Fruit fly (Drosophila melanogaster) whole organism, embryonic: ENCODE results near the gene pxb.

Experiments
- CG10209 ChIP-seq: fragments of 200-800 bp; sonication (Bioruptor generic); optimal IDR thresholded peaks from 3 replicates; lab custom pipeline; 2017; ENCODE audit warnings: missing biosample characterization, mild to moderate bottlenecking, missing genetic modification characterization, missing genetic modification reagents
- CG10654 ChIP-seq: fragments of 200-800 bp; sonication (Bioruptor generic); optimal IDR thresholded peaks from 2 replicates; lab custom pipeline; 2016; ENCODE audit warnings: missing biosample characterization, missing genetic modification characterization
- CG10979 ChIP-seq: fragments of 200-800 bp; sonication (Bioruptor generic); optimal IDR thresholded peaks from 2 replicates; lab custom pipeline; 2018; ENCODE audit warnings: missing biosample characterization, mild to moderate bottlenecking, missing genetic modification characterization, moderate library complexity
- CG12104 ChIP-seq: fragments of 200-800 bp; sonication (Bioruptor generic); optimal IDR thresholded peaks from 3 replicates; lab custom pipeline; 2016; ENCODE audit warnings: missing biosample characterization, missing genetic modification characterization
- CG12769 ChIP-seq: fragments of 200-800 bp; sonication (Bioruptor generic); optimal IDR thresholded peaks from 2 replicates; lab custom pipeline; 2019; ENCODE audit warnings: missing biosample characterization, mild to moderate bottlenecking, missing genetic modification characterization, moderate library complexity
- CG14441 ChIP-seq: fragments of 200-800 bp; sonication (Bioruptor generic); IDR thresholded peaks from 2 replicates; pipeline ENCODE4 v1.3.6; 2022; ENCODE audit warnings: missing biosample characterization, missing genetic modification characterization
- CG17385 ChIP-seq: fragments of 200-800 bp; sonication (Bioruptor generic); optimal IDR thresholded peaks from 3 replicates; lab custom pipeline; 2018; ENCODE audit warnings: missing biosample characterization, mild to moderate bottlenecking, missing genetic modification characterization
- CG17802 ChIP-seq: fragments of 200-800 bp; sonication (Bioruptor generic); optimal IDR thresholded peaks from 2 replicates; lab custom pipeline; 2018; ENCODE audit warnings: missing biosample characterization, mild to moderate bottlenecking, missing genetic modification characterization, moderate library complexity
- CG1832 ChIP-seq: fragments of 200-800 bp; sonication (Bioruptor generic); optimal IDR thresholded peaks from 2 replicates; lab custom pipeline; 2017; ENCODE audit warnings: missing biosample characterization, mild to moderate bottlenecking, missing genetic modification characterization, inconsistent platforms
- CG2199 ChIP-seq: fragments of 200-800 bp; sonication (Bioruptor generic); IDR thresholded peaks from 3 replicates; pipeline ENCODE4 v1.3.6; 2022; ENCODE audit warnings: missing biosample characterization, missing genetic modification characterization
- CG3407 ChIP-seq: fragments of 200-800 bp; sonication (Bioruptor generic); optimal IDR thresholded peaks from 2 replicates; lab custom pipeline; 2018; ENCODE audit warnings: missing biosample characterization, mild to moderate bottlenecking, missing genetic modification characterization
- CG4404 ChIP-seq: fragments of 200-800 bp; sonication (Bioruptor generic); IDR thresholded peaks from 2 replicates; pipeline ENCODE4 v1.3.6; 2022; ENCODE audit warnings: missing biosample characterization, missing genetic modification characterization
- CG4730 ChIP-seq: fragments of 200-800 bp; sonication (Bioruptor generic); IDR thresholded peaks from 2 replicates; pipeline ENCODE4 v1.3.6; 2022; ENCODE audit warnings: missing biosample characterization, missing genetic modification characterization
- CG6765 ChIP-seq: fragments of 200-800 bp; sonication (Bioruptor generic); optimal IDR thresholded peaks from 3 replicates; lab custom pipeline; 2017; ENCODE audit warnings: missing biosample characterization, mild to moderate bottlenecking, missing genetic modification characterization
- CG6813 ChIP-seq: fragments of 200-800 bp; sonication (Bioruptor generic); optimal IDR thresholded peaks from 2 replicates; lab custom pipeline; 2017; ENCODE audit warnings: missing biosample characterization, missing genetic modification characterization, mild to moderate bottlenecking, moderate library complexity, missing genetic modification reagents
- CG7357 ChIP-seq: fragments of 200-800 bp; sonication (Bioruptor generic); IDR thresholded peaks from 3 replicates; pipeline ENCODE4 v1.3.6; 2022; ENCODE audit warnings: missing biosample characterization, missing genetic modification characterization
- CG8290 ChIP-seq, 3 experiments: fragments of 200-800 bp; sonication (Bioruptor generic); optimal IDR thresholded peaks; 2 replicates each; lab custom pipeline; 2016 to 2019; ENCODE audit warnings: missing biosample characterization in 3 of 3, missing genetic modification characterization in 3 of 3, mild to moderate bottlenecking in 2 of 3, moderate library complexity in 1 of 3
- CG8359 ChIP-seq: fragments of 200-800 bp; sonication (Bioruptor generic); optimal IDR thresholded peaks from 2 replicates; lab custom pipeline; 2017; ENCODE audit warnings: missing biosample characterization, mild to moderate bottlenecking, missing genetic modification characterization, borderline replicate concordance
- CG9797 ChIP-seq: fragments of 200-800 bp; sonication (Bioruptor generic); optimal IDR thresholded peaks from 3 replicates; lab custom pipeline; 2018; ENCODE audit warnings: missing biosample characterization, mild to moderate bottlenecking, missing genetic modification characterization
- Dbx ChIP-seq: fragments of 200-800 bp; sonication (Bioruptor generic); IDR thresholded peaks from 3 replicates; pipeline ENCODE4 v1.3.6; 2022; ENCODE audit warnings: missing biosample characterization, missing genetic modification characterization
- Dp ChIP-seq: fragments of 200-800 bp; sonication (Bioruptor generic); optimal IDR thresholded peaks from 2 replicates; lab custom pipeline; 2018; ENCODE audit warnings: missing biosample characterization, mild to moderate bottlenecking, missing genetic modification characterization, moderate library complexity
- Fer1 ChIP-seq: fragments of 200-800 bp; sonication (Bioruptor generic); optimal IDR thresholded peaks from 2 replicates; lab custom pipeline; 2017; ENCODE audit warnings: missing biosample characterization, mild to moderate bottlenecking, missing genetic modification characterization
- Fer2 ChIP-seq: fragments of 200-800 bp; sonication (Bioruptor generic); optimal IDR thresholded peaks from 2 replicates; lab custom pipeline; 2018; ENCODE audit warnings: missing biosample characterization, mild to moderate bottlenecking, missing genetic modification characterization, moderate library complexity
- HLH3B ChIP-seq: fragments of 200-800 bp; sonication (Bioruptor generic); IDR thresholded peaks from 2 replicates; pipeline ENCODE4 v1.3.6; 2022; ENCODE audit warnings: missing biosample characterization, missing genetic modification characterization
- Hr39 ChIP-seq: fragments of >200 bp; optimal IDR thresholded peaks from 2 replicates; lab custom pipeline; 2017
- Pdp1 ChIP-seq, 2 experiments: fragments of 200-800 bp; sonication (Bioruptor generic); optimal IDR thresholded peaks; 3 replicates each; lab custom pipeline; 2016; ENCODE audit warnings: missing biosample characterization in 2 of 2, missing genetic modification characterization in 2 of 2, mild to moderate bottlenecking in 1 of 2, moderate library complexity in 1 of 2
- Sox102F ChIP-seq: fragments of 200-800 bp; sonication (Bioruptor generic); optimal IDR thresholded peaks from 2 replicates; lab custom pipeline; 2018; ENCODE audit warnings: missing biosample characterization, mild to moderate bottlenecking, missing genetic modification characterization, moderate library complexity
- Trl ChIP-seq, 3 experiments: fragments of >200 bp in 2 of 3; fragments of 200-800 bp in 1 of 3; sonication (Bioruptor generic) in 1 of 3; optimal IDR thresholded peaks; 2 replicates in 1 of 3; 3 replicates in 2 of 3; lab custom pipeline; 2016 to 2017; ENCODE audit warnings: missing biosample characterization in 1 of 3, missing genetic modification characterization in 1 of 3
- ato ChIP-seq: fragments of 200-800 bp; sonication (Bioruptor generic); IDR thresholded peaks from 2 replicates; pipeline ENCODE4 v1.3.6; 2022; ENCODE audit warnings: missing biosample characterization, missing genetic modification characterization; ENCODE audit not compliant: partially characterized antibody
- cad ChIP-seq: fragments of >200 bp; optimal IDR thresholded peaks from 2 replicates; lab custom pipeline; 2017; ENCODE audit warnings: missing biosample characterization, missing genetic modification characterization
- caup ChIP-seq: fragments of 200-800 bp; sonication (Bioruptor generic); optimal IDR thresholded peaks from 3 replicates; lab custom pipeline; 2017; ENCODE audit warnings: missing biosample characterization, mild to moderate bottlenecking, missing genetic modification characterization, moderate library complexity; ENCODE audit not compliant: severe bottlenecking
- dan ChIP-seq: fragments of 200-800 bp; sonication (Bioruptor generic); IDR thresholded peaks from 2 replicates; pipeline ENCODE4 v1.3.6; 2022; ENCODE audit warnings: missing biosample characterization, missing genetic modification characterization
- fd102C ChIP-seq: fragments of 200-800 bp; sonication (Bioruptor generic); optimal IDR thresholded peaks from 2 replicates; lab custom pipeline; 2018; ENCODE audit warnings: missing biosample characterization, mild to moderate bottlenecking, missing genetic modification characterization, moderate library complexity
- gt ChIP-seq: fragments of 200-800 bp; sonication (Bioruptor generic); IDR thresholded peaks from 2 replicates; pipeline ENCODE4 v1.3.6; 2022; ENCODE audit warnings: missing biosample characterization, missing genetic modification characterization
- jigr1 ChIP-seq: fragments of 200-800 bp; sonication (Bioruptor generic); IDR thresholded peaks from 3 replicates; pipeline ENCODE4 v1.3.6; 2022; ENCODE audit warnings: missing biosample characterization, missing genetic modification characterization
- jing ChIP-seq: fragments of 200-800 bp; sonication (Bioruptor generic); optimal IDR thresholded peaks from 2 replicates; lab custom pipeline; 2018; ENCODE audit warnings: missing biosample characterization, mild to moderate bottlenecking, missing genetic modification characterization
- maf-S ChIP-seq: fragments of 200-800 bp; sonication (Bioruptor generic); optimal IDR thresholded peaks from 2 replicates; lab custom pipeline; 2016; ENCODE audit warnings: missing biosample characterization, missing genetic modification characterization
- mld ChIP-seq: fragments of 200-800 bp; sonication (Bioruptor generic); IDR thresholded peaks from 3 replicates; pipeline ENCODE4 v1.3.6; 2022; ENCODE audit warnings: missing biosample characterization, missing genetic modification characterization; ENCODE audit not compliant: partially characterized antibody
- nom ChIP-seq: fragments of 200-800 bp; sonication (Bioruptor generic); optimal IDR thresholded peaks from 2 replicates; lab custom pipeline; 2017; ENCODE audit warnings: missing biosample characterization, missing genetic modification characterization, mild to moderate bottlenecking, moderate library complexity, missing genetic modification reagents
- p53 ChIP-seq: fragments of 200-800 bp; sonication (Bioruptor generic); optimal IDR thresholded peaks from 2 replicates; lab custom pipeline; 2016; ENCODE audit warnings: missing biosample characterization, missing genetic modification characterization
- sd ChIP-seq: fragments of 200-800 bp; sonication (Bioruptor generic); optimal IDR thresholded peaks from 3 replicates; lab custom pipeline; 2018; ENCODE audit warnings: missing biosample characterization, mild to moderate bottlenecking, missing genetic modification characterization, moderate library complexity
- sens-2 ChIP-seq: fragments of 200-800 bp; sonication (Bioruptor generic); IDR thresholded peaks from 2 replicates; pipeline ENCODE4 v1.3.6; 2022; ENCODE audit warnings: missing biosample characterization, missing genetic modification characterization
- seq ChIP-seq: fragments of 200-800 bp; sonication (Bioruptor generic); IDR thresholded peaks from 2 replicates; pipeline ENCODE4 v1.3.6; 2022; ENCODE audit warnings: missing biosample characterization, missing genetic modification characterization
- sna ChIP-seq: fragments of 200-800 bp; sonication (Bioruptor generic); IDR thresholded peaks from 2 replicates; pipeline ENCODE4 v1.3.6; 2022; ENCODE audit warnings: missing biosample characterization, missing genetic modification characterization; ENCODE audit not compliant: partially characterized antibody
- sqz ChIP-seq: fragments of 200-800 bp; sonication (Bioruptor generic); optimal IDR thresholded peaks from 3 replicates; lab custom pipeline; 2018; ENCODE audit warnings: missing biosample characterization, mild to moderate bottlenecking, missing genetic modification characterization
- tin ChIP-seq: fragments of 200-800 bp; sonication (Bioruptor generic); optimal IDR thresholded peaks from 3 replicates; lab custom pipeline; 2016; ENCODE audit warnings: missing biosample characterization, missing genetic modification characterization
- wor ChIP-seq: fragments of 200-800 bp; sonication (Bioruptor generic); IDR thresholded peaks from 2 replicates; pipeline ENCODE4 v1.3.6; 2022; ENCODE audit warnings: missing biosample characterization, missing genetic modification characterization

Gene pxb

DNA sequence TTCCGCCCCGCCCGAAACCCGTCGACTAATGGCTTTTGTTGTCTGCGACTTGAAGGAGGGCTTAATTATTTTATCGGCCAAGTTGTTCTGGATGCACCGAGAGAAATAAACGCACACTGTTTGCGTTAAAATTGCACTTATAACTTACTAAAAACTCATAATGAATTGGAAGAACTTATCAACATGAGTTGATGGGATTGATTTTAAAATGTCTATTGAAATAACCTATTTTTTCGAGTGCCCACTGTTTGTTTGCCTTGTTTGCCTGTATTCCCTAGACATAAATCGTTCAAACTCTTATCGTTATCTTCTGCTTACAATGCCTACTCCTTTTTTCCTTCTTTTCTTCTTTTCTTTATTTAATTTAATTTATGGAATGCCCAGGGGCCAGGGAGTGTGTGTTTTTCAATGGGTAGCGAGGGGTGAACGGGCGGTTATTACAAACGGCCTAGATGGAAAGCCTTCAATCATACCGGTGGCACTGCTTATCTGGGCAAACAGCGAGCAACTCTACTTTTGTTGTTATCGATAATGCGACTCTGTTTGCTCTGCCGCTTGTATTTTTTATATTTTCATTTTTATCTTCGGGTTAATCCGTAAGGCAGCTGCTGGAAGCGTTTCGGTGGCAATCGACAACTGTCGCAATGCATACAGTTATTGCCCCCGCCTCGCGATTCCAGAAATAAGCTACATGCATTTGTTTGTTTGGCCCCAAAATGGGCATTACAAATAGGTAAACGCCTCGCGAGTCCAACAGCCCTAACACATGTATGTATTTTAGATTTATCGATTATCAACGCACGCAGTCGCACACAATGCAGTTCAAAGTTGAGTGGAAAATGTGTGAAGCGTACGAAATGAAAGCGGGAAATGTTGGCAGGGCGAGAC, 10.4 kb downstream of the pxb start (continued):
- TF ChIP-seq jigr1 (GFP tag; lab: Robert Waterston, UW) (no peak), sd (tag; lab: Kevin White, UChicago) (no peak), wor (no peak), CG10979 (tag; lab: Kevin White, UChicago) (peak; percentile 54), CG6813 (GFP tag; lab: Kevin White, UChicago) (no peak), dan (GFP tag; lab: Robert Waterston, UW) (no peak), CG10209 (GFP tag; lab: Kevin White, UChicago) (peak; percentile 54), CG4730 (peak; percentile 43; the same call in 1 of the 2 replicates), sens-2 (peak; percentile 57; the same call in 1 of the 2 replicates), CG8290 (GFP tag; optimal IDR thresholded peaks at IDR 0.05; lab: Kevin White, UChicago) (peak; percentile 61), CG8290 (tag; optimal IDR thresholded peaks at IDR 0.05; lab: Kevin White, UChicago) (peak in 1 of 2 experiments; percentile 64), CG9797 (GFP tag; lab: Kevin White, UChicago) (no peak), Fer2 (tag; lab: Kevin White, UChicago) (no peak), p53 (GFP tag; lab: Kevin White, UChicago) (no peak), Sox102F (GFP tag; lab: Kevin White, UChicago) (peak; percentile 61), HLH3B (GFP tag; lab: Robert Waterston, UW) (peak; percentile 55), Dbx (GFP tag; lab: Robert Waterston, UW) (no peak), CG8359 (GFP tag; lab: Kevin White, UChicago) (no peak), sna (GFP tag; lab: Robert Waterston, UW) (no peak), tin (GFP tag; lab: Kevin White, UChicago) (peak; percentile 7), Trl (optimal IDR thresholded peaks at IDR 0.05; lab: Kevin White, UChicago) (no peak), Trl (GFP tag; optimal IDR thresholded peaks at IDR 0.05; lab: Kevin White, UChicago) (peak; percentile 44), CG4404 (GFP tag; lab: Robert Waterston, UW) (no peak), mld (GFP tag; lab: Robert Waterston, UW) (no peak), CG12104 (GFP tag; lab: Kevin White, UChicago) (no peak), nom (GFP tag; lab: Kevin White, UChicago) (no peak), gt (GFP tag; lab: Robert Waterston, UW) (no peak), cad (GFP tag; lab: Kevin White, UChicago) (no peak), CG1832 (GFP tag; lab: Kevin White, UChicago) (no peak), sqz (GFP tag; lab: Kevin White, UChicago) (peak; percentile 53), CG7357 (GFP tag; lab: Robert Waterston, UW) (no peak), ato (GFP tag; lab: Robert Waterston, UW) (no peak), CG2199 (GFP tag; lab: Robert Waterston, UW) (no peak), Dp (GFP tag; lab: Kevin White, UChicago) (no peak), Pdp1 (GFP tag; optimal IDR thresholded peaks at IDR 0.05; lab: Kevin White, UChicago) (peak in 1 of 2 experiments; percentile 56), caup (GFP tag; lab: Kevin White, UChicago) (no peak), seq (GFP tag; lab: Robert Waterston, UW) (no peak), CG12769 (tag; lab: Kevin White, UChicago) (peak; percentile 32), CG17385 (GFP tag; lab: Kevin White, UChicago) (peak; percentile 35), Fer1 (no peak), CG3407 (GFP tag; lab: Kevin White, UChicago) (peak; percentile 63), CG17802 (tag; lab: Kevin White, UChicago) (no peak), maf-S (GFP tag; lab: Kevin White, UChicago) (peak; percentile 17), Hr39 (no peak), jing (no peak), CG10654 (GFP tag; lab: Kevin White, UChicago) (no peak), CG6765 (GFP tag; lab: Kevin White, UChicago) (no peak), CG14441 (GFP tag; lab: Robert Waterston, UW) (peak; percentile 49), fd102C (GFP tag; lab: Kevin White, UChicago) (peak; percentile 13)
